Worm (Caenorhabditis elegans): ENCODE results near the gene lpr-6.

Gene lpr-6

DNA sequence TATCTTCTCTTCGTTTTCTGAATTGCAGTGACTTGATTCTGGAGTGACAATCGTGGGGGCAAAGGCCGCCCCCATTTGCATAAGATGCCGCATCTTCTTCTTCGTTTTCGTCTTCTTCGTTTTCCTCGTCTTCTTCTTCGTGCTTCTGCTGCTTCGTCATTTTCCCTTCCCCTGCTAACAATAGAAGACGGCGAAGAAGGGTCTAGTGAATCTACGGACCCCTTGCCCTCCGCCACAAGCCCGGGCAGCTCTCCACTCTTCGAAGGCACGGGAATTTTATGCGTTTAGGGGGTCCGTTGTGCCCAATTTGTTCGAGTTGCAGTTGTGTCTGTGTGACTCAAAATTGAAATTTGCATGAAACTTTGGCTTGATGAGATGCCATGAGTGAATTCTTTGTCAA is 27.9 kb upstream of the lpr-6 start:
- TF ChIP-seq ceh-36 (tag; optimal IDR thresholded peaks at IDR 0.05) (no peak), ets-7 (tag; optimal IDR thresholded peaks at IDR 0.05) (no peak), hmg-4 (GFP tag; optimal IDR thresholded peaks at IDR 0.05) (no peak), pes-1 (GFP tag; IDR thresholded peaks at IDR 0.05) (0 out of 2 replicates have a peak, but pooled peaks have one; percentile 27), ceh-13 (GFP tag; optimal IDR thresholded peaks at IDR 0.05) (no peak)

DNA sequence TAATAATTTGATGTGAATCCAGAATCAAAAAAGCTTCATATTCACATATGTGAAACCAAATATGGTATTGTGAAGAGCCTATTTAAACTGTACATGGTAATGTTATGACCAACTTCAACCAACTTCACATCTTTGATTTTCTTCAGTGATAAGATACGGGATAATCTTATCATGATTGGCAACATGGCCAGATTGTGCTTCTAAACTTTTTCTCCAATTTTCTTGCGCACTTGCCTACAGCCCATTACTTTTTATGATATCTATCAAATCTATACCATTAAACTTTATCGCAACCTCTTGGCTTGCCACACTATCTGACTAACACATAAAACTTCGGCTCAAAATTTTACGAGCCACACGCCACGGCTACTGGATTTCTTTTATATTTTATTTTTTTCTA is 27.4 kb upstream of the lpr-6 start:
- TF ChIP-seq ceh-36 (tag; optimal IDR thresholded peaks at IDR 0.05): no peak
- no peak for TF ChIP-seq hnd-1 (tag; optimal IDR thresholded peaks at IDR 0.05)

ce11 chrX:11033128-11033951 is 26.5 kb upstream of the lpr-6 start:
- TF ChIP-seq F13C5.2 (tag; optimal IDR thresholded peaks at IDR 0.05) (no peak), pes-1 (GFP tag; IDR thresholded peaks at IDR 0.05) (no peak), ets-7 (tag; optimal IDR thresholded peaks at IDR 0.05) (no peak), ama-1 (optimal IDR thresholded peaks at IDR 0.05) (no peak), aly-1 (tag; optimal IDR thresholded peaks at IDR 0.05) (no peak), ceh-36 (tag; optimal IDR thresholded peaks at IDR 0.05) (no peak), flt-1 (GFP tag; IDR thresholded peaks at IDR 0.05) (no peak)

DNA sequence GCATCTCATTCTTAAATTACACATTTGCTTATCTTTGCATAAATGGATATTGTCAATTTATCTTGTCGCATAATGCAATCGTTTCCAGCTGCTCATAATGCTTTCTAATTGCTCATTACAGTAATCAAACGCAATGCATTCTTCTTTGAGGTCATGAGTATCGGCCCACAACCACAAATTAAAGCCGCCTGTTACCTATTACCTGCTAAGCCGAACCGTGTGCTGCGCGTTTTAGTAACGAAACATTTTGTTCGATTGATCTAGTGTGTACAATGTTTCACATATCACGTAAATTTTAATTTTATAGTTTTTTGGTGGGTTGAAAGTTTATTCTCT is 25.9 kb upstream of the lpr-6 start:
- no peak for TF ChIP-seq B0310.2 (tag; optimal IDR thresholded peaks at IDR 0.05)

ce11 chrX:11034430-11035117 is 25.2 kb upstream of the lpr-6 start:
- TF ChIP-seq pes-1 (GFP tag; IDR thresholded peaks at IDR 0.05): 0 out of 2 replicates have a peak, but pooled peaks have one; percentile 4
- no peak for TF ChIP-seq hnd-1 (tag; optimal IDR thresholded peaks at IDR 0.05)
- TF ChIP-seq F13C5.2 (tag; optimal IDR thresholded peaks at IDR 0.05): peak; percentile 17
- TF ChIP-seq B0310.2 (tag; optimal IDR thresholded peaks at IDR 0.05): no peak
- no peak for TF ChIP-seq scrt-1 (GFP tag; IDR thresholded peaks at IDR 0.05)
- no peak for TF ChIP-seq hmbx-1 (tag; optimal IDR thresholded peaks at IDR 0.05)
- TF ChIP-seq tbx-37 (GFP tag; conservative IDR thresholded peaks at IDR 0.05): no peak
- no peak for TF ChIP-seq aly-1 (tag; optimal IDR thresholded peaks at IDR 0.05)
- TF ChIP-seq ama-1 (optimal IDR thresholded peaks at IDR 0.05): peak; percentile 43
- TF ChIP-seq hmg-4 (GFP tag; optimal IDR thresholded peaks at IDR 0.05): peak; percentile 67
- no peak for TF ChIP-seq sea-1 (GFP tag; conservative IDR thresholded peaks at IDR 0.05)

- TF ChIP-seq sea-1 (GFP tag; conservative IDR thresholded peaks at IDR 0.05) (no peak), ceh-13 (GFP tag; optimal IDR thresholded peaks at IDR 0.05) (no peak), flt-1 (GFP tag; IDR thresholded peaks at IDR 0.05) (no peak), tra-4 (tag; optimal IDR thresholded peaks at IDR 0.05) (no peak), hmbx-1 (tag; optimal IDR thresholded peaks at IDR 0.05) (no peak), tbx-11 (GFP tag; IDR thresholded peaks at IDR 0.05) (no peak), F13C5.2 (tag; optimal IDR thresholded peaks at IDR 0.05) (no peak), B0310.2 (tag; optimal IDR thresholded peaks at IDR 0.05) (no peak), ceh-36 (tag; optimal IDR thresholded peaks at IDR 0.05) (no peak), aly-1 (tag; optimal IDR thresholded peaks at IDR 0.05) (no peak), pes-1 (GFP tag; IDR thresholded peaks at IDR 0.05) (no peak), ets-7 (tag; optimal IDR thresholded peaks at IDR 0.05) (no peak), scrt-1 (GFP tag; IDR thresholded peaks at IDR 0.05) (no peak), ama-1 (optimal IDR thresholded peaks at IDR 0.05) (no peak), hnd-1 (tag; optimal IDR thresholded peaks at IDR 0.05) (no peak), hmg-4 (GFP tag; optimal IDR thresholded peaks at IDR 0.05) (no peak), tbx-37 (GFP tag; conservative IDR thresholded peaks at IDR 0.05) (no peak)
Observed at ce11 chrX:11035563-11035962, 24.2 kb upstream of the lpr-6 start.

DNA sequence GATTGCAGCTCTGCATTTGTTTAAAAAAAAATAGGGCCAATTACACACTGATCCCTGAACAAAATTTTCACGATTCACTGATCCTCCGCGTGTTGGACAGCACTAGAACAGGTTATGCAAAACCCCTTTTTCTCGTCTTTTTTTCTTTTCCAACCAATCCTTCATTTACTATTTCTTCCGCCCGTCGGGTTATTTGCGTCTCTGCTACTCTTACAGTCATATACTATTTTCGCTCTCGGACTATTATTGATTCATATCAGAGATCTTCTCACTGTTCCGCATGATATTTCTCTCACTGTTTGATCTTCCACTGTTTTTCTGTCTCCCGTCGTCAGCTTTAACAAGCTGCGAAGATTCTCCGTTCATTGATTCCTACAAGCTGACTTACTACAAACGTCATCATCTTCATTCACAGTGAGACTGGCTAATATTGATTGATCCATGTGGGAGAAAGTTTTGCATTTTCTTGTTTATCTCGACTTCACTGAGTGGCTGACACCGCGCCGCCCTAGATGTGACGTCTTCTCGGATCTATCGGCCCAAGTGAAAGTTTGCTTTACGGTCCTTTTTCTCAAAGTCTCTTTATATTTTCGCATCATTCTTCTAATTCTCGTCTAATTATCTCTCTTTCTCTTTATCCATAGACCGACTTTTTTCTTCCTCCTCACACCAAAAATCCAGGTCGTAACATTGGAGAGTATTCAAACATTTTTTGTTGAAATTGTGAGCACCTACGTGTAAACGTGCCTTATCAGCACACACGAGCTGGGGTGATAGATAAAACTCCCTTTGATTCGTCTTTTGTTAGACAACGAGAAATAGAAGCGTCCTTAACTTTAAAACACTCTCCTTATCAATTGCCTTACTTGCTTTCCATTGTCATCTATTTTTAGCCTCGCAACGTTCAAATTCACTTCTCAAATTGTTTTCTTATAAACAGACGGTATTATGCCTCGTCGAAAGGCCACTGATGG is 23.4 kb upstream of the lpr-6 start:
- no peak for TF ChIP-seq tbx-11 (GFP tag; IDR thresholded peaks at IDR 0.05)
- no peak for TF ChIP-seq flt-1 (GFP tag; IDR thresholded peaks at IDR 0.05)
- no peak for TF ChIP-seq tbx-37 (GFP tag; conservative IDR thresholded peaks at IDR 0.05)
- no peak for TF ChIP-seq hnd-1 (tag; optimal IDR thresholded peaks at IDR 0.05)
- no peak for TF ChIP-seq B0310.2 (tag; optimal IDR thresholded peaks at IDR 0.05)
- TF ChIP-seq aly-1 (tag; optimal IDR thresholded peaks at IDR 0.05): no peak
- TF ChIP-seq ama-1 (optimal IDR thresholded peaks at IDR 0.05): no peak
- no peak for TF ChIP-seq ets-7 (tag; optimal IDR thresholded peaks at IDR 0.05)
- no peak for TF ChIP-seq hmg-4 (GFP tag; optimal IDR thresholded peaks at IDR 0.05)
- no peak for TF ChIP-seq F13C5.2 (tag; optimal IDR thresholded peaks at IDR 0.05)
- TF ChIP-seq ceh-36 (tag; optimal IDR thresholded peaks at IDR 0.05): no peak
- TF ChIP-seq pes-1 (GFP tag; IDR thresholded peaks at IDR 0.05): no peak
- TF ChIP-seq sea-1 (GFP tag; conservative IDR thresholded peaks at IDR 0.05): no peak
- TF ChIP-seq tra-4 (tag; optimal IDR thresholded peaks at IDR 0.05): no peak
- no peak for TF ChIP-seq scrt-1 (GFP tag; IDR thresholded peaks at IDR 0.05)
- no peak for TF ChIP-seq hmbx-1 (tag; optimal IDR thresholded peaks at IDR 0.05)
- no peak for TF ChIP-seq ceh-13 (GFP tag; optimal IDR thresholded peaks at IDR 0.05)
